Fruit fly (Drosophila melanogaster) whole organism, embryonic: Measurements from ENCODE around the gene Trf4-2.

ENCODE experiments used
- Atf6 ChIP-seq: fragments of 200-800 bp; sonication (Bioruptor generic); IDR thresholded peaks from 2 replicates; pipeline ENCODE4 v1.3.6; 2022; ENCODE audit warnings: missing biosample characterization, missing genetic modification characterization
- Bgb ChIP-seq: fragments of 200-800 bp; sonication (Bioruptor generic); IDR thresholded peaks from 2 replicates; pipeline ENCODE4 v1.3.6; 2022; ENCODE audit warnings: missing biosample characterization, missing genetic modification characterization; ENCODE audit not compliant: partially characterized antibody
- CG10565 ChIP-seq: fragments of 200-800 bp; sonication (Bioruptor generic); optimal IDR thresholded peaks from 3 replicates; lab custom pipeline; 2016; ENCODE audit warnings: missing biosample characterization, mild to moderate bottlenecking, missing genetic modification characterization
- CG11560 ChIP-seq: fragments of 200-800 bp; sonication (Bioruptor generic); IDR thresholded peaks from 3 replicates; pipeline ENCODE4 v1.3.6; 2022; ENCODE audit warnings: missing biosample characterization, missing genetic modification characterization
- CG14014 ChIP-seq: fragments of 200-800 bp; sonication (Bioruptor generic); IDR thresholded peaks from 2 replicates; pipeline ENCODE4 v1.3.6; 2022; ENCODE audit warnings: missing biosample characterization, missing genetic modification characterization
- CG14667 ChIP-seq: fragments of 200-800 bp; sonication (Bioruptor generic); IDR thresholded peaks from 2 replicates; pipeline ENCODE4 v1.3.6; 2022; ENCODE audit warnings: missing biosample characterization, missing genetic modification characterization
- CG15514 ChIP-seq: fragments of 200-800 bp; sonication (Bioruptor generic); optimal IDR thresholded peaks from 3 replicates; lab custom pipeline; 2017; ENCODE audit warnings: missing biosample characterization, missing genetic modification characterization, mild to moderate bottlenecking, moderate library complexity, missing genetic modification reagents
- CG1647 ChIP-seq: fragments of 200-800 bp; sonication (Bioruptor generic); optimal IDR thresholded peaks from 3 replicates; lab custom pipeline; 2016; ENCODE audit warnings: missing biosample characterization, missing genetic modification characterization
- CG16863 ChIP-seq: fragments of 200-800 bp; sonication (Bioruptor generic); optimal IDR thresholded peaks from 3 replicates; lab custom pipeline; 2016; ENCODE audit warnings: missing biosample characterization, missing genetic modification characterization
- CG17385 ChIP-seq: fragments of 200-800 bp; sonication (Bioruptor generic); optimal IDR thresholded peaks from 3 replicates; lab custom pipeline; 2018; ENCODE audit warnings: missing biosample characterization, mild to moderate bottlenecking, missing genetic modification characterization
- CG17612 ChIP-seq: fragments of 200-800 bp; sonication (Bioruptor generic); IDR thresholded peaks from 2 replicates; pipeline ENCODE4 v1.3.6; 2022; ENCODE audit warnings: missing biosample characterization, missing genetic modification characterization
- CG17802 ChIP-seq: fragments of 200-800 bp; sonication (Bioruptor generic); optimal IDR thresholded peaks from 2 replicates; lab custom pipeline; 2018; ENCODE audit warnings: missing biosample characterization, mild to moderate bottlenecking, missing genetic modification characterization, moderate library complexity
- CG18262 ChIP-seq: fragments of 200-800 bp; optimal IDR thresholded peaks from 3 replicates; lab custom pipeline; 2019; ENCODE audit warnings: missing biosample characterization, mild to moderate bottlenecking, missing genetic modification characterization, moderate library complexity
- CG2678 ChIP-seq: fragments of 200-800 bp; sonication (Bioruptor generic); optimal IDR thresholded peaks from 3 replicates; lab custom pipeline; 2019; ENCODE audit warnings: missing biosample characterization, mild to moderate bottlenecking, missing genetic modification characterization, moderate library complexity
- CG31224 ChIP-seq: fragments of 200-800 bp; sonication (Bioruptor generic); IDR thresholded peaks from 2 replicates; pipeline ENCODE4 v1.3.6; 2022; ENCODE audit warnings: missing biosample characterization, missing genetic modification characterization
- CG32532 ChIP-seq: fragments of 200-800 bp; sonication (Bioruptor generic); IDR thresholded peaks from 2 replicates; pipeline ENCODE4 v1.3.6; 2022; ENCODE audit warnings: missing biosample characterization, missing genetic modification characterization
- CG4360 ChIP-seq: fragments of 200-800 bp; sonication (Bioruptor generic); IDR thresholded peaks from 2 replicates; pipeline ENCODE4 v1.3.6; 2022; ENCODE audit warnings: missing biosample characterization, missing genetic modification characterization
- CG8924 ChIP-seq: fragments of 200-800 bp; optimal IDR thresholded peaks from 3 replicates; lab custom pipeline; 2019; ENCODE audit warnings: missing biosample characterization, mild to moderate bottlenecking, missing genetic modification characterization, moderate library complexity
- CG9437 ChIP-seq: fragments of 200-800 bp; sonication (Bioruptor generic); optimal IDR thresholded peaks from 2 replicates; lab custom pipeline; 2018; ENCODE audit warnings: missing biosample characterization, mild to moderate bottlenecking, missing genetic modification characterization
- CoRest ChIP-seq: fragments of 200-800 bp; sonication (Bioruptor generic); optimal IDR thresholded peaks from 3 replicates; lab custom pipeline; 2018; ENCODE audit warnings: missing biosample characterization, mild to moderate bottlenecking, missing genetic modification characterization, moderate library complexity
- Dbx ChIP-seq: fragments of 200-800 bp; sonication (Bioruptor generic); IDR thresholded peaks from 3 replicates; pipeline ENCODE4 v1.3.6; 2022; ENCODE audit warnings: missing biosample characterization, missing genetic modification characterization
- Doc2 ChIP-seq: fragments of 200-800 bp; sonication (Bioruptor generic); IDR thresholded peaks from 2 replicates; pipeline ENCODE4 v1.3.6; 2022; ENCODE audit warnings: missing biosample characterization, missing genetic modification characterization
- E2f1 ChIP-seq: fragments of 200-800 bp; sonication (Bioruptor generic); IDR thresholded peaks from 2 replicates; pipeline ENCODE4 v1.3.6; 2022; ENCODE audit warnings: missing biosample characterization, missing genetic modification characterization
- Ets65A ChIP-seq: fragments of 200-800 bp; sonication (Bioruptor generic); peaks from one replicate; lab custom pipeline; 2016; ENCODE audit warnings: missing biosample characterization, missing genetic modification characterization
- Hmr ChIP-seq: fragments of 200-800 bp; sonication (Bioruptor generic); optimal IDR thresholded peaks from 3 replicates; lab custom pipeline; 2017; ENCODE audit warnings: mild to moderate bottlenecking, missing biosample characterization, missing genetic modification reagents, missing genetic modification characterization
- Hr78 ChIP-seq, 2 experiments: fragments of 200-800 bp in 1 of 2; fragments of >200 bp in 1 of 2; sonication (Bioruptor generic) in 1 of 2; optimal IDR thresholded peaks; 2 replicates each; lab custom pipeline; 2017 to 2019; ENCODE audit warnings: missing biosample characterization in 2 of 2, missing genetic modification characterization in 2 of 2, mild to moderate bottlenecking in 1 of 2, moderate library complexity in 1 of 2
- Kr ChIP-seq: fragments of 200-800 bp; sonication (Bioruptor generic); optimal IDR thresholded peaks from 2 replicates; lab custom pipeline; 2017; ENCODE audit warnings: missing biosample characterization, mild to moderate bottlenecking, missing genetic modification characterization
- Lpt ChIP-seq: fragments of >200 bp; optimal IDR thresholded peaks from 2 replicates; lab custom pipeline; 2018; ENCODE audit warnings: missing biosample characterization, missing genetic modification characterization
- MESR4 ChIP-seq: fragments of 200-800 bp; sonication (Bioruptor generic); optimal IDR thresholded peaks from 2 replicates; lab custom pipeline; 2018; ENCODE audit warnings: missing biosample characterization, mild to moderate bottlenecking, missing genetic modification characterization, moderate library complexity
- Nf-YB ChIP-seq: fragments of 200-800 bp; sonication (Bioruptor generic); optimal IDR thresholded peaks from 3 replicates; lab custom pipeline; 2019; ENCODE audit warnings: missing biosample characterization, mild to moderate bottlenecking, missing genetic modification characterization, moderate library complexity
- PHDP ChIP-seq: fragments of 200-800 bp; sonication (Bioruptor generic); optimal IDR thresholded peaks from 3 replicates; lab custom pipeline; 2018; ENCODE audit warnings: missing biosample characterization, mild to moderate bottlenecking, missing genetic modification characterization, moderate library complexity
- Six4 ChIP-seq: fragments of 200-800 bp; sonication (Bioruptor generic); optimal IDR thresholded peaks from 2 replicates; lab custom pipeline; 2016; ENCODE audit warnings: missing biosample characterization, missing genetic modification characterization
- Vsx1 ChIP-seq: fragments of 200-800 bp; sonication (Bioruptor generic); optimal IDR thresholded peaks from 2 replicates; lab custom pipeline; 2017; ENCODE audit warnings: missing biosample characterization, mild to moderate bottlenecking, missing genetic modification characterization, missing genetic modification reagents
- amos ChIP-seq: fragments of 200-800 bp; sonication (Bioruptor generic); IDR thresholded peaks from 2 replicates; pipeline ENCODE4 v1.3.6; 2022; ENCODE audit warnings: missing biosample characterization, missing genetic modification characterization; ENCODE audit not compliant: partially characterized antibody
- aop ChIP-seq: fragments of 200-800 bp; sonication (Bioruptor generic); IDR thresholded peaks from 2 replicates; pipeline ENCODE4 v1.3.6; 2022; ENCODE audit warnings: missing biosample characterization, missing genetic modification characterization
- bsh ChIP-seq, 2 experiments: fragments of 200-800 bp; sonication (Bioruptor generic); optimal IDR thresholded peaks; 2 replicates each; lab custom pipeline; 2017 to 2018; ENCODE audit warnings: mild to moderate bottlenecking in 2 of 2, missing biosample characterization in 2 of 2, missing genetic modification characterization in 2 of 2, moderate library complexity in 1 of 2
- corto ChIP-seq: fragments of 200-800 bp; sonication (Bioruptor generic); optimal IDR thresholded peaks from 2 replicates; lab custom pipeline; 2016; ENCODE audit warnings: missing biosample characterization, mild to moderate bottlenecking, missing genetic modification characterization, moderate library complexity
- crp ChIP-seq, 2 experiments: fragments of 200-800 bp; sonication (Bioruptor generic); optimal IDR thresholded peaks; 2 replicates in 1 of 2; 3 replicates in 1 of 2; lab custom pipeline; 2017; ENCODE audit warnings: missing biosample characterization in 2 of 2, missing genetic modification characterization in 2 of 2, mild to moderate bottlenecking in 1 of 2, moderate library complexity in 1 of 2
- gcm2 ChIP-seq: fragments of 200-800 bp; sonication (Bioruptor generic); optimal IDR thresholded peaks from 2 replicates; lab custom pipeline; 2016; ENCODE audit warnings: missing biosample characterization, missing genetic modification characterization
- ham ChIP-seq: fragments of 200-800 bp; sonication (Bioruptor generic); IDR thresholded peaks from 2 replicates; pipeline ENCODE4 v1.3.6; 2022; ENCODE audit warnings: missing biosample characterization, missing genetic modification characterization
- her ChIP-seq: fragments of 200-800 bp; sonication (Bioruptor generic); optimal IDR thresholded peaks from 2 replicates; lab custom pipeline; 2016; ENCODE audit warnings: missing biosample characterization, missing genetic modification characterization
- maf-S ChIP-seq: fragments of 200-800 bp; sonication (Bioruptor generic); optimal IDR thresholded peaks from 2 replicates; lab custom pipeline; 2016; ENCODE audit warnings: missing biosample characterization, missing genetic modification characterization
- mam ChIP-seq: fragments of 200-800 bp; sonication (Bioruptor generic); optimal IDR thresholded peaks from 3 replicates; lab custom pipeline; 2016; ENCODE audit warnings: missing biosample characterization, missing genetic modification characterization
- oc ChIP-seq: fragments of 200-800 bp; sonication (Bioruptor generic); optimal IDR thresholded peaks from 2 replicates; lab custom pipeline; 2018; ENCODE audit warnings: missing biosample characterization, mild to moderate bottlenecking, missing genetic modification characterization, moderate library complexity
- peb ChIP-seq: fragments of 200-800 bp; sonication (Bioruptor generic); IDR thresholded peaks from 2 replicates; pipeline ENCODE4 v1.3.6; 2022; ENCODE audit warnings: missing biosample characterization, missing genetic modification characterization
- slp2 ChIP-seq: fragments of 200-800 bp; sonication (Bioruptor generic); optimal IDR thresholded peaks from 2 replicates; lab custom pipeline; 2016; ENCODE audit warnings: missing biosample characterization, missing genetic modification characterization
- stwl ChIP-seq: fragments of 200-800 bp; sonication (Bioruptor generic); optimal IDR thresholded peaks from 3 replicates; lab custom pipeline; 2018; ENCODE audit warnings: missing biosample characterization, mild to moderate bottlenecking, missing genetic modification characterization, moderate library complexity
- toy ChIP-seq: fragments of 200-800 bp; sonication (Bioruptor generic); IDR thresholded peaks from 2 replicates; pipeline ENCODE4 v1.3.6; 2022; ENCODE audit warnings: missing biosample characterization, missing genetic modification characterization
- tx ChIP-seq: fragments of 200-800 bp; sonication (Bioruptor generic); optimal IDR thresholded peaks from 2 replicates; lab custom pipeline; 2016; ENCODE audit warnings: missing biosample characterization, missing genetic modification characterization

Gene Trf4-2

dm6 chr3R:24893320-24893955 lies 31.6 kb upstream of the Trf4-2 start (continued):
- TF ChIP-seq ham (GFP tag; lab: Robert Waterston, UW) (no peak), her (GFP tag; lab: Kevin White, UChicago) (no peak), maf-S (GFP tag; lab: Kevin White, UChicago) (no peak), Kr (no peak), Lpt (GFP tag; lab: Kevin White, UChicago) (no peak), Ets65A (GFP tag; lab: Kevin White, UChicago) (peak; percentile 36), CG14014 (GFP tag; lab: Robert Waterston, UW) (peak; percentile 20; the same call in 1 of the 2 replicates), CoRest (tag; lab: Kevin White, UChicago) (peak; percentile 91), crp (GFP tag; optimal IDR thresholded peaks at IDR 0.05; lab: Kevin White, UChicago) (peak in 1 of 2 experiments; percentile 18), CG1647 (GFP tag; lab: Kevin White, UChicago) (no peak), tx (no peak), mam (GFP tag; lab: Kevin White, UChicago) (no peak), CG9437 (GFP tag; lab: Kevin White, UChicago) (peak; percentile 74), Doc2 (no peak), peb (GFP tag; lab: Robert Waterston, UW) (peak; percentile 35; the same call in 1 of the 2 replicates), Dbx (GFP tag; lab: Robert Waterston, UW) (0 out of 3 replicates have a peak, but pooled peaks have one; percentile 53), CG14667 (peak; percentile 49; the same call in 1 of the 2 replicates), CG15514 (no peak), Atf6 (GFP tag; lab: Robert Waterston, UW) (peak; percentile 62; the same call in 1 of the 2 replicates), CG32532 (GFP tag; lab: Robert Waterston, UW) (peak; percentile 62; the same call in 1 of the 2 replicates), CG11560 (tag; lab: Robert Waterston, UW) (0 out of 3 replicates have a peak, but pooled peaks have one; percentile 42), CG4360 (GFP tag; lab: Robert Waterston, UW) (no peak), corto (GFP tag; lab: Kevin White, UChicago) (peak; percentile 37), aop (GFP tag; lab: Robert Waterston, UW) (no peak), CG17385 (GFP tag; lab: Kevin White, UChicago) (peak; percentile 74), MESR4 (GFP tag; lab: Kevin White, UChicago) (no peak), oc (tag; lab: Kevin White, UChicago) (peak; percentile 63), Hr78 (GFP tag; optimal IDR thresholded peaks at IDR 0.05; lab: Kevin White, UChicago) (peak in 1 of 2 experiments; percentile 78), CG10565 (GFP tag; lab: Kevin White, UChicago) (no peak), E2f1 (GFP tag; lab: Robert Waterston, UW) (peak; percentile 67), amos (no peak), Nf-YB (peak; percentile 71), slp2 (GFP tag; lab: Kevin White, UChicago) (no peak), Bgb (GFP tag; lab: Robert Waterston, UW) (no peak), CG31224 (GFP tag; lab: Robert Waterston, UW) (peak; percentile 37; the same call in 1 of the 2 replicates), PHDP (tag; lab: Kevin White, UChicago) (no peak), bsh (GFP tag; optimal IDR thresholded peaks at IDR 0.05; lab: Kevin White, UChicago) (peak; percentile 18 to 80), CG17612 (no peak), CG2678 (tag; lab: Kevin White, UChicago) (peak; percentile 93), CG17802 (no peak), toy (no peak), Six4 (GFP tag; lab: Kevin White, UChicago) (peak; percentile 71), Vsx1 (GFP tag; lab: Kevin White, UChicago) (peak; percentile 56), gcm2 (no peak), CG16863 (GFP tag; lab: Kevin White, UChicago) (no peak), CG8924 (tag; lab: Kevin White, UChicago) (peak; percentile 94), Hmr (GFP tag; lab: Kevin White, UChicago) (peak; percentile 66), stwl (tag; lab: Kevin White, UChicago) (no peak), CG18262 (tag; lab: Kevin White, UChicago) (peak; percentile 97)
